Fruit fly (Drosophila melanogaster): ENCODE results near the gene CG32488.

DNA sequence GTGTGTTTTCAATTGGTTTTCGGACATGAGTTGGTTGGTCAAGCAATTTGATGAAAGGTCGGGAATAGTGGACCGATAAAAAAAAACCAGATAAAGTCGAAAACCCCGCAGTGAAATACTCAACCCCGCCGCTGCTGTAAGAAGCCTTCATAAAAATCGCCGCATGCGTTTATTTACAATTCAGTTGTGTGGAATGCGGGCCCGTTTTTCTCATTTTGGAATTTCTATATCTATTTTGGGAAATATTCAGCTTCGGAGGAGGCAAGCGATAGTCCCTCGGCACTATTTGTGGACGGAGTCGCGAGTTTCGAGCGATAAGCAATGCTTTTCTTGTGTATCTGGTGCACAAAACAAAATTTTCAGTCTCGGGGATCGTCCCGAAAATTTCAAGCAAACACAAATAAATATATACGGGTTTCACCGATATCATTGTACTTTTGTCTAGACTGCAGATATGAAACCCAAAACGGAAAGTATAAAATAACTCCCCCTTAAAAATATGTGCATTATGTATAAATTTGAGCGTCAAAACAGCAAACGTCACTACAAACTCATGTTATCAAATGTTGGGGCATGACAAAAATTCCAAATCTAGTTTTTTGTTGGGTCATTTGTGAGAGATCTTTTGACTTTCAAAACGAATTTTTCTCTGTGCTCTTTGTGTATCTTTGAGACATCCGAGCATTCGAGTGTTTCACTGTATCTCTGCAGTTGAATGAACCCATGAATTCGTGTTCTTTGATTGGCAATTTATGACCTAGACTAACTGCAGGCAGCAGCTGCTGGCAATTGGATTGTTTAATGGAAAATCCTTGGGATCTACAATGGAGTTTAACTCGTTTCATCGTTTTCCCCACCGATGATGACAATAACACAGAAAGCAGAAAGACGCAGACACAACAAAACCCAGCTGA lies 43.4 kb upstream of the CG32488 start:
- TF ChIP-seq EcR (GFP tag; optimal IDR thresholded peaks at IDR 0.05), result peak in 1 of 2 experiments; percentile 57
- TF ChIP-seq usp (GFP tag; optimal IDR thresholded peaks at IDR 0.05), result no peak
- no peak for TF ChIP-seq pan (optimal IDR thresholded peaks at IDR 0.05)
